Worm (Caenorhabditis elegans) whole organism, midembryonic: ENCODE data around the gene C25H3.7.
A peak's percentile ranks its signal among the peaks of the same experiment; 100 is the strongest.

Source experiments
- T22C8.4 ChIP-seq: fragments of 200-800 bp; sonication (Bioruptor generic); IDR thresholded peaks from 2 replicates; pipeline ENCODE4 v1.3.6; 2022; ENCODE audit warnings: missing genetic modification characterization, missing compliant biosample characterization
- cog-1 ChIP-seq: sonication (generic microtip); optimal IDR thresholded peaks from 2 replicates; lab custom pipeline; 2016; ENCODE audit warnings: missing genetic modification characterization, missing compliant biosample characterization
- flt-1 ChIP-seq: fragments of 200-800 bp; sonication (Bioruptor generic); IDR thresholded peaks from 2 replicates; pipeline ENCODE4 v1.3.6; 2022; ENCODE audit warnings: missing genetic modification characterization, missing compliant biosample characterization
- klf-2 ChIP-seq: fragments of 200-800 bp; sonication (Bioruptor generic); conservative IDR thresholded peaks from 2 replicates; pipeline ENCODE4 v1.3.6; 2022; ENCODE audit warnings: missing genetic modification reagents, missing genetic modification characterization, missing compliant biosample characterization
- med-1 ChIP-seq: sonication (generic microtip); optimal IDR thresholded peaks from 2 replicates; lab custom pipeline; 2017; ENCODE audit warnings: missing genetic modification characterization, mild to moderate bottlenecking, missing compliant biosample characterization, antibody characterized with exemption, missing genetic modification reagents; ENCODE audit not compliant: insufficient read depth
- ref-1 ChIP-seq: fragments of 200-800 bp; sonication (Bioruptor generic); conservative IDR thresholded peaks from 2 replicates; pipeline ENCODE4 v1.3.6; 2022; ENCODE audit warnings: missing genetic modification reagents, missing genetic modification characterization, missing compliant biosample characterization
- tab-1 ChIP-seq: fragments of 200-800 bp; sonication (Bioruptor generic); IDR thresholded peaks from 2 replicates; pipeline ENCODE4 v1.3.6; 2022; ENCODE audit warnings: missing genetic modification characterization, missing compliant biosample characterization
- ztf-23 ChIP-seq: fragments of 200-800 bp; sonication (Bioruptor generic); IDR thresholded peaks from 2 replicates; pipeline ENCODE4 v1.3.6; 2022; ENCODE audit warnings: missing genetic modification reagents, missing genetic modification characterization, missing compliant biosample characterization
- ztf-29 ChIP-seq: fragments of 200-800 bp; sonication (Bioruptor generic); IDR thresholded peaks from 2 replicates; pipeline ENCODE4 v1.3.6; 2022; ENCODE audit warnings: missing genetic modification reagents, missing genetic modification characterization, missing compliant biosample characterization

The C25H3.7 gene

DNA sequence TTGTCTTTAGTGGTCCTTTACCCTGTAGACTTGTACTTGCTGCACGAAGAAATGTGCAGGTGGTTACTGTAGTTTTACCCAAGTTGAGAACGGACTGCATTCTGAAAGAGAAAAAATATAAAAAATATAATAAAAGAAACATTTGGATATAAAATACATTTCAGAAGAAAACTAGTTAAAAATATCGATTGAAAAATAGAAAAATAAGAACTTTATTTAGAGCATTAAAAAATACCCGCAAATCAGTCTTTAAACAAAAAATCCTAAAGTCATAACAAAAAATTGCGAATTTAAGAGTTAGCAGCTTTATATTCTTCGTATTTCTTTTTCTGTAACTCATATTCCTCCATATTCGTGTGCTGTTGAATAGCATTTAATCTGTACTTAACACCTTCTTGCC lies at the start of gene C25H3.7:
C25H3.7 (minus strand) TSS at position 101 of the 400 bp plus-strand sequence.
- no peak for TF ChIP-seq T22C8.4 (GFP tag; lab: Robert Waterston, UW)
- TF ChIP-seq med-1 (GFP tag; lab: Kevin White, UChicago) = no peak
- TF ChIP-seq ref-1 (GFP tag; lab: Robert Waterston, UW) = no peak

ce11 chrII:5717831-5718230 lies 49.1 kb upstream of the C25H3.7 start, which contains the start of gene zipt-3:
Gene zipt-3 (plus strand): TSS chrII:5718131.
- TF ChIP-seq tab-1 (no peak), flt-1 (GFP tag; lab: Robert Waterston, UW) (no peak), ztf-23 (no peak), med-1 (GFP tag; lab: Kevin White, UChicago) (no peak), cog-1 (tag; lab: Kevin White, UChicago) (no peak), ztf-29 (GFP tag; lab: Robert Waterston, UW) (no peak), T22C8.4 (GFP tag; lab: Robert Waterston, UW) (no peak), ref-1 (GFP tag; lab: Robert Waterston, UW) (no peak), klf-2 (GFP tag; lab: Robert Waterston, UW) (no peak)

DNA sequence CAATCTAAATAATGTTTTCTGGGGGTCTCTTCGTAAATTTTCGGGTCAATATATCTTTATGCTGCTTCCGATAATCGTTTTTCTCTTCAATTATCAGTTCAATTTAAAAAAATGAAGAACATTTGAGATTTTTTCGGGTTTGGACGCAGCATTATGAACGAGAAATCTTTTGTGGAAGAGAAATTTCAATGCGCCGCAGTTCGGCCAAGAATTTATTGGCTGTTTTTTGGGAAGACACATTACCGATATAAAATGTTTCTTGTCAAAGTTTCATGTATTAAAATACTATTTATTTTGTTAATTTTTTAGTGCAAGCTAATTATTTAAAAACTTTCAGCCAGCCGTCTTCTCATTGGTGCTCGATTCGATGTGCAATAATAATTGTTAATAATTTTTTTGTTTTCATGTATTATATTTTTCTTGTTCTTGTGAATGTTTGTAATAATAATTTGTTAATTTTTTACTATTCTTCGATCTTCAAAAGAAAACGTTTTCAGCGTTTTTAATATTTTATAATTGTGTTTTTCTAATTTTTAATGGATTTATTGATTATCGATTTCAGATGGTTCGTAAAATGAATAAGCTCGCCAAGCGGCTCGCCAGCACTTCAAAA lies 47.1 kb upstream of the C25H3.7 start, which contains the start of the genes C18A3.10 and C18A3.3:
C18A3.10 (minus strand) TSS at position 101 of the 613 bp plus-strand sequence.
C18A3.3 (plus strand) TSS at position 563 of the 613 bp plus-strand sequence.
- TF ChIP-seq tab-1 (no peak), flt-1 (GFP tag; lab: Robert Waterston, UW) (no peak), klf-2 (GFP tag; lab: Robert Waterston, UW) (no peak), cog-1 (tag; lab: Kevin White, UChicago) (no peak), ztf-23 (no peak), ref-1 (GFP tag; lab: Robert Waterston, UW) (no peak), T22C8.4 (GFP tag; lab: Robert Waterston, UW) (no peak), ztf-29 (GFP tag; lab: Robert Waterston, UW) (no peak), med-1 (GFP tag; lab: Kevin White, UChicago) (no peak)

DNA sequence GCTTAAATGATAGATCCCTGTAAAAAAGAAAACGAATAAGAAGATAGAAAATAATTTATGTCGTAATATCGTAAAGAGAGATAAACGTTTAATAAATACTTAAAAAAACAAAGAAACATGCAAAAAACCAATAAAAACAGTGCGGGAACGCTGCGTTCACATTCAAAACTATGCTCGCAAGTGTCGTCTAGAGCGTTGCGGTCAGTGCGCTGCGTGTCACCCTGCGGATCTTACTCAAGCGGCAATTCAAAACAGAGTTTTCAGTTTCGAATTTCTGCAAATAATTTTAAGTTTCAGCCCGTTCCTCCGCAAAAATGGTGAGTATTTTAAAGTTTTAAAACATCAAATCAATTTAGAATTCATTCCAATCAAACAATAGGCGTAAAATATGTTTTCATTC lies 46.1 kb upstream of the C25H3.7 start, which contains the start of the genes tiar-1 and lelo-4:
tiar-1 (minus strand) TSS at position 17 of the 400 bp plus-strand sequence.
lelo-4 (plus strand) TSS at position 118 of the 400 bp plus-strand sequence.
- TF ChIP-seq T22C8.4 (GFP tag; lab: Robert Waterston, UW) (no peak), klf-2 (GFP tag; lab: Robert Waterston, UW) (no peak), flt-1 (GFP tag; lab: Robert Waterston, UW) (0 out of 2 replicates have a peak, but pooled peaks have one; percentile 13), ztf-23 (no peak)

- TF ChIP-seq klf-2 (GFP tag; lab: Robert Waterston, UW) = no peak
- TF ChIP-seq flt-1 (GFP tag; lab: Robert Waterston, UW) = no peak
- no peak for TF ChIP-seq ref-1 (GFP tag; lab: Robert Waterston, UW)
- no peak for TF ChIP-seq T22C8.4 (GFP tag; lab: Robert Waterston, UW)
- TF ChIP-seq ztf-23 = no peak
- TF ChIP-seq tab-1 = no peak
- TF ChIP-seq ztf-29 (GFP tag; lab: Robert Waterston, UW) = no peak
- TF ChIP-seq med-1 (GFP tag; lab: Kevin White, UChicago) = no peak
- TF ChIP-seq cog-1 (tag; lab: Kevin White, UChicago) = no peak
These were observed 43.4 kb upstream of the C25H3.7 start for ce11 chrII:5712126-5712525.

DNA sequence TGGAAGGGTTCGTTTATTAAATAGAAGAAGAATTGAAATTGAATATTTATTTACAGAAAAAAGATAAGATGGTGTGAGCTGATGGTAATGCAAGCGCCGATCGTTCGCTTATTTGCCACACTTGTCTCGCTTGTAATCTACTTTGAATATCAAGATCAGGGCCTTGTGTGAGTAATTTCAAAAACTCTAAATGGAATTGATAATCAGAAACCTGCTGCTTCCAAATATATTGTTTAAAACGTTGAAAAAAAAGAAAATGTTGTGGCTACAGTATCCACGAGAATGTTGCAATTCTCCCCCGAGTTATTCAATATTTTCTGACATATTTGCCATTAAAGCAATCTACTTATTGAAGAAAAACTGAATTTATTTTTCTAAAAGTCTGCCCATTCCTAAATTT lies 42.1 kb upstream of the C25H3.7 start:
- no peak for TF ChIP-seq ref-1 (GFP tag; lab: Robert Waterston, UW)

ce11 chrII:5708154-5708553 lies 39.4 kb upstream of the C25H3.7 start:
- TF ChIP-seq flt-1 (GFP tag; lab: Robert Waterston, UW) (no peak), klf-2 (GFP tag; lab: Robert Waterston, UW) (no peak), med-1 (GFP tag; lab: Kevin White, UChicago) (no peak)

DNA sequence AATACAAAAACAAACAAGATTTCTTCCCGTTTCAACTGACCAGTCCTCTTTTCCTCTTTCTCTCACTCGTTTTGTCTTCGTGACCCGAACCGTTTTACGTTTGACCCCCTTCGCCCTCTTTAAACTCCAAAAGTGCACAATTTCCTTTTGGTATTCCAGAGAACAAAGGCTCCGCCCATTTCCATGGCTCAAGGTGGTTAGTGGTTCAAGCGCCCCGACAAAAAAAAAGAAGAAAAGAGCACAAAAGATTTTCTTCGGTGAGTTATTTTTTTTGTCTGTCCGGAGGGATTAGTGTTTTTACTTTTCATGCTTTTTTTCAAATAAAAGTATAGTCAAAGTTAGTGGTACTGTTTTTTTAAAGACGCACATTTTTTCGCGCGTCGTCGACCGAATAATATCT lies 38.8 kb upstream of the C25H3.7 start, which contains the start of gene osta-2:
osta-2 (plus strand) TSS at position 160 of the 400 bp plus-strand sequence.
- no peak for TF ChIP-seq ztf-29 (GFP tag; lab: Robert Waterston, UW)
- no peak for TF ChIP-seq tab-1
- TF ChIP-seq flt-1 (GFP tag; lab: Robert Waterston, UW) = no peak

DNA sequence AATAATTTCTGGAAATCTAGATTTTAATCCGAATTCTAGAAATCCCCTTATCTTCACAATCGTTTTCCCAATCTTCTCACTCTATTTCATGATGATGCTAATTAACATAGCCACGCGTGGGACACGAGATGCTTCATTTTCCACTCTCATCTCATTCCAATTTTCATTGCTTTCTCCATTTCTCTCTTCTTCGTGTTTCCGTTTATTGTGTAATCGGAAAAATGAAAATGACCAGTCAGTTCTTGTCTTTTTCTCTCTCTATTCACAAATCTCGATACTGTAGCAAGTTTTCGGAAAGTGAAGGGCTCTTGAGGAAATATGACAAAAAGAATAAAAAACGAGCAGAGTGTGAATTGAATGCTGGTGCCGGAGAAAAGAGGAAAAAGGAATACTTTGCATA lies 35.7 kb upstream of the C25H3.7 start:
- TF ChIP-seq ztf-23 (no peak), flt-1 (GFP tag; lab: Robert Waterston, UW) (no peak), cog-1 (tag; lab: Kevin White, UChicago) (no peak), T22C8.4 (GFP tag; lab: Robert Waterston, UW) (no peak), ztf-29 (GFP tag; lab: Robert Waterston, UW) (no peak), ref-1 (GFP tag; lab: Robert Waterston, UW) (no peak), med-1 (GFP tag; lab: Kevin White, UChicago) (no peak), klf-2 (GFP tag; lab: Robert Waterston, UW) (no peak), tab-1 (no peak)

DNA sequence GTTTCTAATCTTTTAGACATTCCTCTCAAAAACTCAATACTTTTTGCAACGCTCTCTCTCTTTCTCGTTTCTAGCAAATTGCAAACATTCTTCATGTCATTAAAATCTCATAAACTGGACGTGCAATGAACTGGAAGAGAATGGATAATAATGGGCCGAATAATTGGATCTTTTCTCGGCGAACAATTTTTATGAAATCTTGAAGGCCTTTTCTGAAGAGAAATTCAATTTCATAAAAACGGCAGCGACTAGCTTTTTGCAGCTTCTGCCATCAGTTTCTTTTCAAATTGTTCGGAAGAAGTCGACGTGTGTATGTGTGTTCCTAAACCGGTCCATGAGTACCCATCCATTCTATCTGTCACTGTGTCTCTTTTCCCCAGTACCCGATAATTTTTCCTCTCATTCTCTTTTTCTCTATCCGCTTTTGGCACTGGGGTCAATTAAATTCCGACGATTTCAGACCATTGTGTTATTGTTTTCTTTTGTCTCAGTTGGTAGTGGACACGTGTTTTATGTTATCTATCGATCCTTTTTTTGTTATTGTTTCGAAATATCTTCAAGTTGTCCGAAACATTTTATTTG lies 34.0 kb upstream of the C25H3.7 start:
- TF ChIP-seq ztf-23 (0 out of 2 replicates have a peak, but pooled peaks have one; percentile 11), ztf-29 (GFP tag; lab: Robert Waterston, UW) (no peak), flt-1 (GFP tag; lab: Robert Waterston, UW) (no peak)
